Worm (Caenorhabditis elegans) whole organism, late embryonic: Measurements from ENCODE around the gene dmd-6.

Experiments used
- K02D7.2 ChIP-seq: sonication (generic microtip); optimal IDR thresholded peaks from 2 replicates; lab custom pipeline; 2017; ENCODE audit warnings: mild to moderate bottlenecking, missing genetic modification characterization, missing compliant biosample characterization
- Y22D7AL.16 ChIP-seq: sonication (generic microtip); optimal IDR thresholded peaks from 2 replicates; lab custom pipeline; 2016; ENCODE audit warnings: missing genetic modification characterization, missing compliant biosample characterization
- ama-1 ChIP-seq: fragments of 150-350 bp; optimal IDR thresholded peaks from 2 replicates; lab custom pipeline; 2014
- hlh-13 ChIP-seq: fragments of 200-800 bp; sonication (Bioruptor generic); optimal IDR thresholded peaks from 2 replicates; lab custom pipeline; 2018; ENCODE audit warnings: mild to moderate bottlenecking, missing genetic modification characterization, missing compliant biosample characterization
- odd-2 ChIP-seq: sonication (generic microtip); optimal IDR thresholded peaks from 2 replicates; lab custom pipeline; 2017; ENCODE audit warnings: antibody characterized with exemption, mild to moderate bottlenecking, missing genetic modification characterization, missing compliant biosample characterization
- pat-9 ChIP-seq: fragments of 200-800 bp; sonication (Bioruptor generic); optimal IDR thresholded peaks from 2 replicates; lab custom pipeline; 2018; ENCODE audit warnings: mild to moderate bottlenecking, missing genetic modification characterization, moderate library complexity, missing compliant biosample characterization
- syd-9 ChIP-seq: sonication (generic microtip); optimal IDR thresholded peaks from 2 replicates; lab custom pipeline; 2016; ENCODE audit warnings: mild to moderate bottlenecking, missing genetic modification characterization, moderate library complexity, missing compliant biosample characterization

DNA sequence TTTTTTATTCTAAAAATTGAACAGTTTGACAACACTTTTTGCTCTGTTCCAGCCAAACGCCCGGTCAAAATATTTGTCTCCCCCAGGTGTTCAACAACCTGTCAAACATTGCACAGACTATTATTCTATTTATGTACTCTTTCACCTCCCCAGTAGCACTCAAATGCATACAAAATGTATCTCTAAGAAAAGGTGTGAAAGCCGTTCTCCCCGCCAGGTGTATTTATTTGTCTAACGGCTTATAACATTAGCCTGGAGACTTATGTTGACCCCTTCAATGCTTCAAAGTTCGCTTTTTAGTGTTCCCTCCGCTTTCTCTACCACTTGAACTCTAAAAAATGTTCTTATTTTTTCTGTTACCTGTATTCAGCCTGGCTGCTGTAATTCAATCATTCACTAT lies 21.0 kb downstream of the dmd-6 start, which contains the start of gene srlf-27:
- TF ChIP-seq pat-9 (tag; lab: Kevin White, UChicago) (no peak), ama-1 (lab: Kevin White, UChicago) (no peak), K02D7.2 (tag; lab: Kevin White, UChicago) (no peak), syd-9 (no peak), odd-2 (tag; lab: Kevin White, UChicago) (no peak), Y22D7AL.16 (no peak), hlh-13 (GFP tag; lab: Kevin White, UChicago) (no peak)
